Worm (Caenorhabditis elegans) whole organism, L4/young adult: Measurements from ENCODE around the gene F53H4.3.

ENCODE experiments used
- W03F9.2 ChIP-seq: fragments of 150-350 bp; optimal IDR thresholded peaks from 2 replicates; lab custom pipeline; 2014; ENCODE audit warnings: missing biosample characterization, missing genetic modification characterization
- him-1 ChIP-seq: sonication (generic microtip); optimal IDR thresholded peaks from 2 replicates; lab custom pipeline; 2016; ENCODE audit warnings: missing genotype, missing genetic modification reagents, missing genetic modification characterization, missing compliant biosample characterization

ce11 chrX:15912841-15913240, 25.4 kb upstream of the F53H4.3 start:
- no peak for TF ChIP-seq W03F9.2 (tag; lab: Kevin White, UChicago)
- TF ChIP-seq him-1 (tag; lab: Kevin White, UChicago): no peak
